Fruit fly (Drosophila melanogaster): ENCODE data around the gene ey.

ey gene

dm6 chr4:663055-663670, 34.3 kb upstream of the ey start, which contains the start of the genes CG46466 and Slip1 (continued):
- TF ChIP-seq CG16863 (GFP tag; optimal IDR thresholded peaks at IDR 0.05): no peak
- TF ChIP-seq vvl (GFP tag; IDR thresholded peaks at IDR 0.05): no peak
- TF ChIP-seq Pdp1 (GFP tag; optimal IDR thresholded peaks at IDR 0.05): no peak
- TF ChIP-seq tna (GFP tag; IDR thresholded peaks at IDR 0.05; ENCODE audit: partially characterized antibody): no peak
- no peak for TF ChIP-seq trem (tag; optimal IDR thresholded peaks at IDR 0.05)
- TF ChIP-seq sens-2 (GFP tag; IDR thresholded peaks at IDR 0.05): no peak
- peak; percentile 15 for TF ChIP-seq CG8290 (GFP tag; optimal IDR thresholded peaks at IDR 0.05)
- TF ChIP-seq CG8290 (tag; optimal IDR thresholded peaks at IDR 0.05): peak in 1 of 2 experiments; percentile 23
- no peak for TF ChIP-seq exex (tag; optimal IDR thresholded peaks at IDR 0.05)
- TF ChIP-seq crol (GFP tag; IDR thresholded peaks at IDR 0.05): no peak
- no peak for TF ChIP-seq NFAT (GFP tag; IDR thresholded peaks at IDR 0.05)
- no peak for TF ChIP-seq zen2 (GFP tag; IDR thresholded peaks at IDR 0.05; ENCODE audit: partially characterized antibody)
- TF ChIP-seq sug (tag; optimal IDR thresholded peaks at IDR 0.05): peak; percentile 16
- no peak for TF ChIP-seq Fer1 (GFP tag; optimal IDR thresholded peaks at IDR 0.05)
- TF ChIP-seq tup (GFP tag; optimal IDR thresholded peaks at IDR 0.05): no peak
- no peak for TF ChIP-seq tll (GFP tag; optimal IDR thresholded peaks at IDR 0.05)
- TF ChIP-seq CG14860 (GFP tag; IDR thresholded peaks at IDR 0.05; ENCODE audit: partially characterized antibody): no peak
- TF ChIP-seq ATbp (GFP tag; optimal IDR thresholded peaks at IDR 0.05): no peak
- TF ChIP-seq sima (GFP tag; optimal IDR thresholded peaks at IDR 0.05): no peak
- no peak for TF ChIP-seq CG15479 (GFP tag; optimal IDR thresholded peaks at IDR 0.05)
- TF ChIP-seq Atf3 (GFP tag; optimal IDR thresholded peaks at IDR 0.05): no peak
- TF ChIP-seq CG8281 (tag; optimal IDR thresholded peaks at IDR 0.05): no peak
- no peak for TF ChIP-seq repo (GFP tag; optimal IDR thresholded peaks at IDR 0.05)
- TF ChIP-seq CG8944 (GFP tag; optimal IDR thresholded peaks at IDR 0.05): no peak
- no peak for TF ChIP-seq Bdp1 (GFP tag; optimal IDR thresholded peaks at IDR 0.05)
- TF ChIP-seq gt (GFP tag; IDR thresholded peaks at IDR 0.05): no peak
- TF ChIP-seq corto (GFP tag; optimal IDR thresholded peaks at IDR 0.05): no peak
- TF ChIP-seq Sry-δ (GFP tag; optimal IDR thresholded peaks at IDR 0.05): peak; percentile 47
- no peak for TF ChIP-seq cg (GFP tag; optimal IDR thresholded peaks at IDR 0.05)
- no peak for TF ChIP-seq Hmx (GFP tag; optimal IDR thresholded peaks at IDR 0.05)
- no peak for TF ChIP-seq Six4 (GFP tag; optimal IDR thresholded peaks at IDR 0.05)
- no peak for TF ChIP-seq CG4730 (GFP tag; IDR thresholded peaks at IDR 0.05)
- no peak for TF ChIP-seq CG17829 (tag; optimal IDR thresholded peaks at IDR 0.05)
- no peak for TF ChIP-seq fd64A (GFP tag; optimal IDR thresholded peaks at IDR 0.05)
- no peak for TF ChIP-seq Tbp (GFP tag; optimal IDR thresholded peaks at IDR 0.05)
- TF ChIP-seq CG7357 (GFP tag; IDR thresholded peaks at IDR 0.05): peak; percentile 94
- peak in 2 of 3 experiments; percentile 27 to 87 for TF ChIP-seq lola (GFP tag; optimal IDR thresholded peaks at IDR 0.05)
- TF ChIP-seq NK7.1 (GFP tag; optimal IDR thresholded peaks at IDR 0.05): no peak
- TF ChIP-seq cato (GFP tag; optimal IDR thresholded peaks at IDR 0.05; ENCODE audit: borderline replicate concordance): no peak
- no peak for TF ChIP-seq Bgb (GFP tag; IDR thresholded peaks at IDR 0.05; ENCODE audit: partially characterized antibody)
- TF ChIP-seq D (optimal IDR thresholded peaks at IDR 0.05): no peak
- TF ChIP-seq D (GFP tag; optimal IDR thresholded peaks at IDR 0.05): no peak
- TF ChIP-seq H15 (GFP tag; IDR thresholded peaks at IDR 0.05): no peak
- no peak for TF ChIP-seq ranshi (GFP tag; IDR thresholded peaks at IDR 0.05)
- TF ChIP-seq CG30020 (tag; optimal IDR thresholded peaks at IDR 0.05): peak; percentile 99
- no peak for TF ChIP-seq p53 (GFP tag; optimal IDR thresholded peaks at IDR 0.05)
